Fruit fly (Drosophila melanogaster) whole organism, pupa: Measurements from ENCODE around the gene Mpv17.

Experiments
- CG10348 ChIP-seq: fragments of 200-800 bp; sonication (Bioruptor generic); IDR thresholded peaks from 2 replicates; pipeline ENCODE4 v1.3.6; 2022; ENCODE audit warnings: missing biosample characterization, missing genetic modification characterization
- CG12605 ChIP-seq: fragments of 200-800 bp; sonication (Bioruptor generic); IDR thresholded peaks from 2 replicates; pipeline ENCODE4 v1.3.6; 2022; ENCODE audit warnings: missing biosample characterization, missing genetic modification characterization
- CG13204 ChIP-seq: fragments of 200-800 bp; sonication (Bioruptor generic); optimal IDR thresholded peaks from 2 replicates; lab custom pipeline; 2018; ENCODE audit warnings: missing biosample characterization, mild to moderate bottlenecking, missing genetic modification characterization, moderate library complexity
- CG14655 ChIP-seq: fragments of 200-800 bp; sonication (Bioruptor generic); optimal IDR thresholded peaks from 3 replicates; lab custom pipeline; 2017; ENCODE audit warnings: mild to moderate bottlenecking, missing biosample characterization, missing genetic modification reagents, missing genetic modification characterization
- CG15710 ChIP-seq: fragments of 200-800 bp; sonication (Bioruptor generic); optimal IDR thresholded peaks from 2 replicates; lab custom pipeline; 2018; ENCODE audit warnings: missing biosample characterization, mild to moderate bottlenecking, missing genetic modification characterization, moderate library complexity
- CG17806 ChIP-seq: fragments of 200-800 bp; sonication (Bioruptor generic); optimal IDR thresholded peaks from 2 replicates; lab custom pipeline; 2018; ENCODE audit warnings: missing biosample characterization, mild to moderate bottlenecking, missing genetic modification characterization, moderate library complexity
- CG32121 ChIP-seq: fragments of 200-800 bp; sonication (Bioruptor generic); IDR thresholded peaks from 2 replicates; pipeline ENCODE4 v1.3.6; 2022; ENCODE audit warnings: missing biosample characterization, missing genetic modification characterization
- CG34367 ChIP-seq: fragments of 200-800 bp; sonication (Bioruptor generic); optimal IDR thresholded peaks from 2 replicates; lab custom pipeline; 2018; ENCODE audit warnings: missing biosample characterization, mild to moderate bottlenecking, missing genetic modification characterization
- CG4496 ChIP-seq: fragments of 200-800 bp; sonication (Bioruptor generic); IDR thresholded peaks from 3 replicates; pipeline ENCODE4 v1.3.6; 2022; ENCODE audit warnings: missing biosample characterization, missing genetic modification characterization
- CG8159 ChIP-seq: fragments of 200-800 bp; sonication (Bioruptor generic); optimal IDR thresholded peaks from 3 replicates; lab custom pipeline; 2018; ENCODE audit warnings: missing biosample characterization, mild to moderate bottlenecking, missing genetic modification characterization, moderate library complexity
- CG8301 ChIP-seq: fragments of 200-800 bp; sonication (Bioruptor generic); optimal IDR thresholded peaks from 2 replicates; lab custom pipeline; 2018; ENCODE audit warnings: missing biosample characterization, mild to moderate bottlenecking, missing genetic modification characterization
- CG9948 ChIP-seq: fragments of 200-800 bp; sonication (Bioruptor generic); optimal IDR thresholded peaks from 2 replicates; lab custom pipeline; 2018; ENCODE audit warnings: missing biosample characterization, mild to moderate bottlenecking, missing genetic modification characterization, moderate library complexity
- D1 ChIP-seq: fragments of 200-800 bp; sonication (Bioruptor generic); optimal IDR thresholded peaks from 2 replicates; lab custom pipeline; 2018; ENCODE audit warnings: missing biosample characterization, mild to moderate bottlenecking, missing genetic modification characterization, moderate library complexity
- EcR ChIP-seq: fragments of 200-800 bp; sonication (Bioruptor generic); optimal IDR thresholded peaks from 3 replicates; lab custom pipeline; 2019; ENCODE audit warnings: missing biosample characterization, missing genetic modification characterization, mild to moderate bottlenecking, moderate library complexity, missing genetic modification reagents
- Ets98B ChIP-seq: fragments of 200-800 bp; sonication (Bioruptor generic); IDR thresholded peaks from 2 replicates; pipeline ENCODE4 v1.3.6; 2022; ENCODE audit warnings: missing biosample characterization, missing genetic modification characterization
- Pif1A ChIP-seq: fragments of 200-800 bp; sonication (Bioruptor generic); optimal IDR thresholded peaks from 3 replicates; lab custom pipeline; 2016; ENCODE audit warnings: missing biosample characterization, missing genetic modification characterization
- Pif1B ChIP-seq: fragments of 200-800 bp; sonication (Bioruptor generic); optimal IDR thresholded peaks from 3 replicates; lab custom pipeline; 2016; ENCODE audit warnings: missing biosample characterization, missing genetic modification characterization
- Snoo ChIP-seq: fragments of 200-800 bp; sonication (Bioruptor generic); optimal IDR thresholded peaks from 3 replicates; lab custom pipeline; 2017; ENCODE audit warnings: missing biosample characterization, mild to moderate bottlenecking, missing genetic modification characterization, inconsistent platforms
- fd96Ca ChIP-seq: fragments of 200-800 bp; sonication (Bioruptor generic); IDR thresholded peaks from 3 replicates; pipeline ENCODE4 v1.3.6; 2022; ENCODE audit warnings: missing biosample characterization, missing genetic modification characterization
- gl ChIP-seq: fragments of 200-800 bp; sonication (Bioruptor generic); optimal IDR thresholded peaks from 2 replicates; lab custom pipeline; 2018; ENCODE audit warnings: missing biosample characterization, mild to moderate bottlenecking, missing genetic modification characterization
- rn ChIP-seq: fragments of 200-800 bp; sonication (Bioruptor generic); IDR thresholded peaks from 2 replicates; pipeline ENCODE4 v1.3.6; 2022; ENCODE audit warnings: missing biosample characterization, missing genetic modification characterization

Mpv17 gene

dm6 chr4:1031687-1032140, 2.6 kb upstream of the Mpv17 start, which contains the start of gene CG11076:
TSS of gene CG11076 (minus strand) at chr4:1031757.
- TF ChIP-seq Ets98B (GFP tag; lab: Robert Waterston, UW) (no peak), D1 (tag; lab: Kevin White, UChicago) (peak; percentile 81), Snoo (tag; lab: Kevin White, UChicago) (peak; percentile 2), CG9948 (no peak), Pif1A (GFP tag; lab: Kevin White, UChicago) (peak; percentile 30), CG8159 (tag; lab: Kevin White, UChicago) (no peak), EcR (GFP tag; lab: Kevin White, UChicago) (no peak), fd96Ca (GFP tag; lab: Robert Waterston, UW) (no peak), Pif1B (GFP tag; lab: Kevin White, UChicago) (peak; percentile 28)

dm6 chr4:1031137-1031536, 2.0 kb upstream of the Mpv17 start, which contains the start of gene ATPsynbeta:
TSS of gene ATPsynbeta (plus strand) at chr4:1031484.
- TF ChIP-seq CG17806 (no peak), Ets98B (GFP tag; lab: Robert Waterston, UW) (no peak), CG34367 (tag; lab: Kevin White, UChicago) (no peak), CG10348 (no peak), CG32121 (no peak), EcR (GFP tag; lab: Kevin White, UChicago) (no peak), fd96Ca (GFP tag; lab: Robert Waterston, UW) (no peak), CG8159 (tag; lab: Kevin White, UChicago) (no peak), D1 (tag; lab: Kevin White, UChicago) (no peak), CG14655 (GFP tag; lab: Kevin White, UChicago) (no peak), CG12605 (GFP tag; lab: Robert Waterston, UW) (no peak)

dm6 chr4:1030692-1031110, 1.5 kb upstream of the Mpv17 start:
- TF ChIP-seq EcR (GFP tag; lab: Kevin White, UChicago) (no peak), Pif1B (GFP tag; lab: Kevin White, UChicago) (no peak), CG15710 (tag; lab: Kevin White, UChicago) (peak; percentile 18), CG9948 (peak; percentile 18), CG8159 (tag; lab: Kevin White, UChicago) (peak; percentile 9)

dm6 chr4:1026806-1027431, 2.2 kb downstream of the Mpv17 start, which contains the start of gene PlexA:
TSS of gene PlexA (minus strand) at chr4:1027101.
- peak; percentile 93 for TF ChIP-seq rn (GFP tag; lab: Robert Waterston, UW)
- TF ChIP-seq CG4496 (GFP tag; lab: Robert Waterston, UW) = peak; percentile 94; the same call in 2 of the 3 replicates
- TF ChIP-seq Snoo (tag; lab: Kevin White, UChicago) = peak; percentile 78
- no peak for TF ChIP-seq fd96Ca (GFP tag; lab: Robert Waterston, UW)
- no peak for TF ChIP-seq CG13204 (GFP tag; lab: Kevin White, UChicago)
- no peak; the same call in none of the 2 replicates for TF ChIP-seq CG10348
- TF ChIP-seq CG15710 (tag; lab: Kevin White, UChicago) = peak; percentile 89
- peak; percentile 9 for TF ChIP-seq Pif1B (GFP tag; lab: Kevin White, UChicago)
- TF ChIP-seq EcR (GFP tag; lab: Kevin White, UChicago) = no peak
- TF ChIP-seq Pif1A (GFP tag; lab: Kevin White, UChicago) = no peak
- peak; percentile 76 for TF ChIP-seq CG9948
- peak; percentile 89 for TF ChIP-seq CG17806
- TF ChIP-seq CG32121 = peak; percentile 78
- peak; percentile 49 for TF ChIP-seq gl
- TF ChIP-seq D1 (tag; lab: Kevin White, UChicago) = peak; percentile 14
- peak; percentile 87 for TF ChIP-seq CG12605 (GFP tag; lab: Robert Waterston, UW)
- TF ChIP-seq CG14655 (GFP tag; lab: Kevin White, UChicago) = peak; percentile 82
- TF ChIP-seq CG8301 = peak; percentile 62
- peak; percentile 86 for TF ChIP-seq CG8159 (tag; lab: Kevin White, UChicago)
- TF ChIP-seq Ets98B (GFP tag; lab: Robert Waterston, UW) = peak; percentile 86
- peak; percentile 74 for TF ChIP-seq CG34367 (tag; lab: Kevin White, UChicago)

dm6 chr4:1026117-1026743, 2.9 kb downstream of the Mpv17 start:
- no peak for TF ChIP-seq CG8301
- TF ChIP-seq CG10348 = no peak
- no peak for TF ChIP-seq CG34367 (tag; lab: Kevin White, UChicago)
- no peak for TF ChIP-seq CG4496 (GFP tag; lab: Robert Waterston, UW)
- no peak for TF ChIP-seq Pif1A (GFP tag; lab: Kevin White, UChicago)
- TF ChIP-seq CG32121 = no peak
- no peak for TF ChIP-seq fd96Ca (GFP tag; lab: Robert Waterston, UW)
- no peak for TF ChIP-seq gl

- TF ChIP-seq CG4496 (GFP tag; lab: Robert Waterston, UW) (no peak), CG32121 (no peak), CG14655 (GFP tag; lab: Kevin White, UChicago) (no peak), CG9948 (no peak), CG34367 (tag; lab: Kevin White, UChicago) (no peak), CG12605 (GFP tag; lab: Robert Waterston, UW) (no peak), CG13204 (GFP tag; lab: Kevin White, UChicago) (no peak), gl (no peak), CG8301 (no peak)
- TF ChIP-seq, all 21 proteins: peak for 0
Observed at dm6 chr4:1025101-1025500, 4.1 kb downstream of the Mpv17 start.
